2 fruit fly cellular contexts compared by ENCODE assay signal in the genomic region with DNA sequence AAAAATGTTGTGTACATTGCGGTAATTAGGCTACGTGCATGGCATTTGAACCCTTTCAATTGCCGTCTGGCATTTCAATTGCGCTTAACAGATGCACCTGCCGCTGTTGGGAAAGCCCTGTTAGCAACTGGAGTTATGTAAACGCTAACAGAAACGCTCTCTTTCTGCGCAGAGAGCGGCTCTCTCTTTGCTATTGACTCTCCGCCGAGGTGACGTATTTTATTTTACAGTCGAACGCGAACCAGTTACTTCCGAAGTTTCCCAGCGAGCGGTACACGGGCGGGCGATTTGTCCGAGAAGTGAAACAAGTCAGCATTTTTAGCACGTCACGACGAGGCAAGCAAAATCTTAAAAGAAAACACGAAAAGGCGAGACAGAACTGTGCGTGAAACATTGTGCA.
TF ChIP-seq lines count a peak whose summit lies in the region.

A gene (plus strand): TSS at position 242 of the 400 bp plus-strand sequence.

TF ChIP-seq in whole organism, embryonic, 481 proteins besides CTCF, POLR2A, EP300 and RAD21 (continued from another document and continues in another):
- TF ChIP-seq nau (GFP tag; optimal IDR thresholded peaks at IDR 0.05; lab: Kevin White, UChicago) (no peak), Bgb (GFP tag; IDR thresholded peaks at IDR 0.05; lab: Robert Waterston, UW; ENCODE audit: partially characterized antibody) (peak; percentile 28; the same call in 1 of the 2 replicates), CG15514 (GFP tag; optimal IDR thresholded peaks at IDR 0.05; lab: Kevin White, UChicago) (peak; percentile 86), Rx (GFP tag; IDR thresholded peaks at IDR 0.05; lab: Robert Waterston, UW) (no peak), CG4707 (GFP tag; optimal IDR thresholded peaks at IDR 0.05; lab: Kevin White, UChicago) (peak; percentile 11), scrt (GFP tag; optimal IDR thresholded peaks at IDR 0.05; lab: Kevin White, UChicago) (peak; percentile 11), Scr (GFP tag; IDR thresholded peaks at IDR 0.05; lab: Robert Waterston, UW; ENCODE audit: partially characterized antibody) (peak; percentile 32), Jarid2 (GFP tag; optimal IDR thresholded peaks at IDR 0.05; lab: Kevin White, UChicago) (peak; percentile 99), CG34422 (GFP tag; IDR thresholded peaks at IDR 0.05; lab: Robert Waterston, UW) (peak; percentile 69; the same call in 2 of the 3 replicates), Deaf1 (tag; optimal IDR thresholded peaks at IDR 0.05; lab: Kevin White, UChicago) (peak; percentile 88), CG31365 (tag; optimal IDR thresholded peaks at IDR 0.05; lab: Kevin White, UChicago) (no peak), CG32532 (GFP tag; IDR thresholded peaks at IDR 0.05; lab: Robert Waterston, UW) (peak; percentile 23; the same call in 1 of the 2 replicates), z (GFP tag; IDR thresholded peaks at IDR 0.05; lab: Robert Waterston, UW) (peak; percentile 38; the same call in 1 of the 3 replicates), HLH3B (GFP tag; IDR thresholded peaks at IDR 0.05; lab: Robert Waterston, UW) (peak; percentile 31; the same call in 1 of the 2 replicates), sr (GFP tag; IDR thresholded peaks at IDR 0.05; lab: Robert Waterston, UW) (peak; percentile 16; the same call in 1 of the 3 replicates), tap (tag; optimal IDR thresholded peaks at IDR 0.05; lab: Kevin White, UChicago) (peak; percentile 0), ac (GFP tag; optimal IDR thresholded peaks at IDR 0.05; lab: Kevin White, UChicago) (peak; percentile 11), odd (GFP tag; optimal IDR thresholded peaks at IDR 0.05; lab: Kevin White, UChicago) (no peak), CG10321 (GFP tag; IDR thresholded peaks at IDR 0.05; lab: Robert Waterston, UW) (no peak), Nf-YC (tag; optimal IDR thresholded peaks at IDR 0.05; lab: Kevin White, UChicago) (peak; percentile 33), unc-4 (GFP tag; IDR thresholded peaks at IDR 0.05; lab: Robert Waterston, UW; ENCODE audit: partially characterized antibody) (peak; percentile 25; the same call in 1 of the 2 replicates), CG5953 (GFP tag; IDR thresholded peaks at IDR 0.05; lab: Robert Waterston, UW) (no peak), CG17361 (GFP tag; IDR thresholded peaks at IDR 0.05; lab: Robert Waterston, UW) (no peak), sob (GFP tag; IDR thresholded peaks at IDR 0.05; lab: Robert Waterston, UW) (0 out of 2 replicates have a peak, but pooled peaks have one; percentile 22), Dad (GFP tag; optimal IDR thresholded peaks at IDR 0.05; lab: Kevin White, UChicago) (no peak), HmgD (GFP tag; optimal IDR thresholded peaks at IDR 0.05; lab: Kevin White, UChicago) (peak; percentile 26), CG7372 (GFP tag; IDR thresholded peaks at IDR 0.05; lab: Robert Waterston, UW) (no peak), E2f2 (GFP tag; IDR thresholded peaks at IDR 0.05; lab: Robert Waterston, UW) (peak; percentile 15; the same call in 1 of the 2 replicates), prd (optimal IDR thresholded peaks at IDR 0.05; lab: Kevin White, UChicago) (no peak), prd (GFP tag; IDR thresholded peaks at IDR 0.05; lab: Robert Waterston, UW) (no peak), tna (GFP tag; IDR thresholded peaks at IDR 0.05; lab: Robert Waterston, UW; ENCODE audit: partially characterized antibody) (0 out of 2 replicates have a peak, but pooled peaks have one; percentile 41), CG8290 (GFP tag; optimal IDR thresholded peaks at IDR 0.05; lab: Kevin White, UChicago) (no peak), CG8290 (tag; optimal IDR thresholded peaks at IDR 0.05; lab: Kevin White, UChicago) (peak in 1 of 2 experiments; percentile 56), CG42726 (GFP tag; IDR thresholded peaks at IDR 0.05; lab: Robert Waterston, UW; ENCODE audit: partially characterized antibody) (0 out of 2 replicates have a peak, but pooled peaks have one; percentile 11), zen2 (GFP tag; IDR thresholded peaks at IDR 0.05; lab: Robert Waterston, UW; ENCODE audit: partially characterized antibody) (peak; percentile 39; the same call in 1 of the 3 replicates), abd-A (tag; optimal IDR thresholded peaks at IDR 0.05; lab: Kevin White, UChicago) (peak; percentile 28), Kr (GFP tag; optimal IDR thresholded peaks at IDR 0.05; lab: Kevin White, UChicago) (peak; percentile 66), B-H1 (GFP tag; IDR thresholded peaks at IDR 0.05; lab: Robert Waterston, UW) (no peak), Rfx (GFP tag; IDR thresholded peaks at IDR 0.05; lab: Robert Waterston, UW) (peak; percentile 50; the same call in 1 of the 2 replicates), sima (GFP tag; optimal IDR thresholded peaks at IDR 0.05; lab: Kevin White, UChicago) (no peak), cg (GFP tag; optimal IDR thresholded peaks at IDR 0.05; lab: Kevin White, UChicago) (no peak), ara (GFP tag; IDR thresholded peaks at IDR 0.05; lab: Robert Waterston, UW) (0 out of 2 replicates have a peak, but pooled peaks have one; percentile 11), Med (GFP tag; lab: Kevin White, UChicago) (peak; percentile 90), CG10366 (GFP tag; IDR thresholded peaks at IDR 0.05; lab: Robert Waterston, UW) (no peak), CG4424 (GFP tag; optimal IDR thresholded peaks at IDR 0.05; lab: Kevin White, UChicago) (no peak), gsb (GFP tag; IDR thresholded peaks at IDR 0.05; lab: Robert Waterston, UW) (no peak), CG15696 (tag; optimal IDR thresholded peaks at IDR 0.05; lab: Kevin White, UChicago) (no peak), sim (GFP tag; IDR thresholded peaks at IDR 0.05; lab: Robert Waterston, UW) (0 out of 2 replicates have a peak, but pooled peaks have one; percentile 27), slbo (GFP tag; IDR thresholded peaks at IDR 0.05; lab: Robert Waterston, UW) (no peak), Ets97D (GFP tag; optimal IDR thresholded peaks at IDR 0.05; lab: Kevin White, UChicago) (no peak), lov (optimal IDR thresholded peaks at IDR 0.05; lab: Kevin White, UChicago) (no peak), lov (GFP tag; IDR thresholded peaks at IDR 0.05; lab: Robert Waterston, UW) (no peak), CG5180 (GFP tag; optimal IDR thresholded peaks at IDR 0.05; lab: Kevin White, UChicago) (peak; percentile 49), chm (GFP tag; IDR thresholded peaks at IDR 0.05; lab: Robert Waterston, UW) (peak; percentile 76; the same call in 1 of the 2 replicates), chn (GFP tag; optimal IDR thresholded peaks at IDR 0.05; lab: Kevin White, UChicago) (no peak), CG7357 (GFP tag; IDR thresholded peaks at IDR 0.05; lab: Robert Waterston, UW) (no peak), otp (GFP tag; IDR thresholded peaks at IDR 0.05; lab: Robert Waterston, UW) (0 out of 3 replicates have a peak, but pooled peaks have one; percentile 26), CG6791 (GFP tag; IDR thresholded peaks at IDR 0.05; lab: Robert Waterston, UW; ENCODE audit: partially characterized antibody) (peak; percentile 59; the same call in 2 of the 3 replicates), gce (GFP tag; IDR thresholded peaks at IDR 0.05; lab: Robert Waterston, UW) (no peak)

TF ChIP-seq in whole organism, prepupa, 60 proteins besides CTCF, POLR2A, EP300 and RAD21 (continued from another document):
- TF ChIP-seq CG1621 (tag; optimal IDR thresholded peaks at IDR 0.05; lab: Kevin White, UChicago) (peak; percentile 26), Eip93F (GFP tag; optimal IDR thresholded peaks at IDR 0.05; lab: Kevin White, UChicago) (no peak), Eip78C (GFP tag; lab: Kevin White, UChicago) (no peak), eg (GFP tag; IDR thresholded peaks at IDR 0.05; lab: Robert Waterston, UW) (0 out of 3 replicates have a peak, but pooled peaks have one; percentile 16), CG11294 (GFP tag; IDR thresholded peaks at IDR 0.05; lab: Robert Waterston, UW) (no peak), CG4318 (GFP tag; optimal IDR thresholded peaks at IDR 0.05; lab: Kevin White, UChicago) (no peak), Sox14 (GFP tag; optimal IDR thresholded peaks at IDR 0.05; lab: Kevin White, UChicago) (no peak), CG7368 (GFP tag; optimal IDR thresholded peaks at IDR 0.05; lab: Kevin White, UChicago) (no peak), lz (GFP tag; optimal IDR thresholded peaks at IDR 0.05; lab: Kevin White, UChicago) (no peak), esn (GFP tag; optimal IDR thresholded peaks at IDR 0.05; lab: Kevin White, UChicago) (no peak), dsx (GFP tag; optimal IDR thresholded peaks at IDR 0.05; lab: Kevin White, UChicago; ENCODE audit: poor library complexity, severe bottlenecking) (peak; percentile 52), ss (GFP tag; optimal IDR thresholded peaks at IDR 0.05; lab: Kevin White, UChicago) (peak in 1 of 2 experiments; percentile 18), acj6 (GFP tag; optimal IDR thresholded peaks at IDR 0.05; lab: Kevin White, UChicago) (no peak), Sox15 (GFP tag; optimal IDR thresholded peaks at IDR 0.05; lab: Kevin White, UChicago) (no peak), Gug (GFP tag; IDR thresholded peaks at IDR 0.05; lab: Robert Waterston, UW) (no peak), CG10669 (GFP tag; optimal IDR thresholded peaks at IDR 0.05; lab: Kevin White, UChicago) (no peak), CG6854 (GFP tag; optimal IDR thresholded peaks at IDR 0.05; lab: Kevin White, UChicago) (no peak), Met (GFP tag; optimal IDR thresholded peaks at IDR 0.05; lab: Kevin White, UChicago) (no peak)
